Fruit fly (Drosophila melanogaster) whole organism, embryonic: Measurements from ENCODE around the gene Etl1.

ENCODE experiments used
- Awh ChIP-seq: fragments of 200-800 bp; sonication (Bioruptor generic); IDR thresholded peaks from 2 replicates; pipeline ENCODE4, ENCODE4 v1.3.6; 2022; ENCODE audit warnings: missing biosample characterization, missing genetic modification characterization
- CG11247 ChIP-seq: fragments of 200-800 bp; sonication (Bioruptor generic); IDR thresholded peaks from 2 replicates; pipeline ENCODE4 v1.3.6; 2022; ENCODE audit warnings: missing biosample characterization, missing genetic modification characterization
- CG12071 ChIP-seq: fragments of 200-800 bp; sonication (Bioruptor generic); optimal IDR thresholded peaks from 3 replicates; lab custom pipeline; 2018; ENCODE audit warnings: missing biosample characterization, mild to moderate bottlenecking, missing genetic modification characterization
- CG12219 ChIP-seq: fragments of 200-800 bp; sonication (Bioruptor generic); optimal IDR thresholded peaks from 3 replicates; lab custom pipeline; 2018; ENCODE audit warnings: missing biosample characterization, mild to moderate bottlenecking, missing genetic modification characterization
- CG12942 ChIP-seq: fragments of 200-800 bp; sonication (Bioruptor generic); optimal IDR thresholded peaks from 3 replicates; lab custom pipeline; 2016; ENCODE audit warnings: missing biosample characterization, missing genetic modification characterization
- CG13123 ChIP-seq: fragments of 200-800 bp; sonication (Bioruptor generic); optimal IDR thresholded peaks from 2 replicates; lab custom pipeline; 2016; ENCODE audit warnings: missing biosample characterization, missing genetic modification characterization
- CG14710 ChIP-seq: fragments of 200-800 bp; sonication (Bioruptor generic); optimal IDR thresholded peaks from 3 replicates; lab custom pipeline; 2019; ENCODE audit warnings: missing biosample characterization, mild to moderate bottlenecking, missing genetic modification characterization, moderate library complexity
- CG14965 ChIP-seq: fragments of 200-800 bp; sonication (Bioruptor generic); optimal IDR thresholded peaks from 2 replicates; lab custom pipeline; 2016; ENCODE audit warnings: missing biosample characterization, missing genetic modification characterization, borderline replicate concordance
- CG1529 ChIP-seq: fragments of 200-800 bp; sonication (Bioruptor generic); optimal IDR thresholded peaks from 3 replicates; lab custom pipeline; 2018; ENCODE audit warnings: missing biosample characterization, missing genetic modification characterization
- CG18599 ChIP-seq: fragments of 200-800 bp; sonication (Bioruptor generic); optimal IDR thresholded peaks from 3 replicates; lab custom pipeline; 2017; ENCODE audit warnings: missing biosample characterization, missing genetic modification characterization, mild to moderate bottlenecking, moderate library complexity, missing genetic modification reagents
- CG2678 ChIP-seq: fragments of 200-800 bp; sonication (Bioruptor generic); optimal IDR thresholded peaks from 3 replicates; lab custom pipeline; 2019; ENCODE audit warnings: missing biosample characterization, mild to moderate bottlenecking, missing genetic modification characterization, moderate library complexity
- CG33213 ChIP-seq: fragments of 200-800 bp; sonication (Bioruptor generic); optimal IDR thresholded peaks from 3 replicates; lab custom pipeline; 2016; ENCODE audit warnings: missing biosample characterization, missing genetic modification characterization
- CG4404 ChIP-seq: fragments of 200-800 bp; sonication (Bioruptor generic); IDR thresholded peaks from 2 replicates; pipeline ENCODE4 v1.3.6; 2022; ENCODE audit warnings: missing biosample characterization, missing genetic modification characterization
- CG6813 ChIP-seq: fragments of 200-800 bp; sonication (Bioruptor generic); optimal IDR thresholded peaks from 2 replicates; lab custom pipeline; 2017; ENCODE audit warnings: missing biosample characterization, missing genetic modification characterization, mild to moderate bottlenecking, moderate library complexity, missing genetic modification reagents
- CG7963 ChIP-seq: fragments of 200-800 bp; sonication (Bioruptor generic); IDR thresholded peaks from 3 replicates; pipeline ENCODE4 v1.3.6; 2022; ENCODE audit warnings: missing biosample characterization, missing genetic modification characterization; ENCODE audit not compliant: partially characterized antibody
- CG8944 ChIP-seq: fragments of 200-800 bp; sonication (Bioruptor generic); optimal IDR thresholded peaks from 3 replicates; lab custom pipeline; 2016; ENCODE audit warnings: missing biosample characterization, missing genetic modification characterization
- CG9609 ChIP-seq: fragments of 200-800 bp; sonication (Bioruptor generic); optimal IDR thresholded peaks from 3 replicates; lab custom pipeline; 2016; ENCODE audit warnings: missing biosample characterization, missing genetic modification characterization
- CG9727 ChIP-seq: fragments of 200-800 bp; sonication (Bioruptor generic); optimal IDR thresholded peaks from 3 replicates; lab custom pipeline; 2017; ENCODE audit warnings: missing biosample characterization, mild to moderate bottlenecking, missing genetic modification characterization
- D19B ChIP-seq: fragments of 200-800 bp; sonication (Bioruptor generic); optimal IDR thresholded peaks from 2 replicates; lab custom pipeline; 2017; ENCODE audit warnings: missing biosample characterization, mild to moderate bottlenecking, missing genetic modification characterization
- Dll ChIP-seq: fragments of 200-800 bp; sonication (Bioruptor generic); IDR thresholded peaks from 4 replicates; pipeline ENCODE4 v1.3.6; 2022; ENCODE audit warnings: missing biosample characterization, missing genetic modification characterization; ENCODE audit not compliant: partially characterized antibody
- Eip74EF ChIP-seq, 2 experiments: fragments of 200-800 bp in 1 of 2; fragments of >200 bp in 1 of 2; sonication (Bioruptor generic) in 1 of 2; optimal IDR thresholded peaks; 2 replicates each; lab custom pipeline; 2017 to 2019; ENCODE audit warnings: missing biosample characterization in 2 of 2, missing genetic modification characterization in 2 of 2, mild to moderate bottlenecking in 1 of 2, moderate library complexity in 1 of 2
- Ets65A ChIP-seq: fragments of 200-800 bp; sonication (Bioruptor generic); peaks from one replicate; lab custom pipeline; 2016; ENCODE audit warnings: missing biosample characterization, missing genetic modification characterization
- Hsf ChIP-seq: fragments of 200-800 bp; sonication (Bioruptor generic); optimal IDR thresholded peaks from 3 replicates; lab custom pipeline; 2016; ENCODE audit warnings: missing biosample characterization, missing genetic modification characterization
- MBD-R2 ChIP-seq: fragments of 200-800 bp; sonication (Bioruptor generic); IDR thresholded peaks from 2 replicates; pipeline ENCODE4 v1.3.6; 2022; ENCODE audit warnings: missing biosample characterization, missing genetic modification characterization
- Med ChIP-seq: fragments of 200-800 bp; sonication (Bioruptor generic); peaks from one replicate; lab custom pipeline; 2016; ENCODE audit warnings: missing biosample characterization, missing genetic modification characterization, mild to moderate bottlenecking, inconsistent platforms, moderate library complexity
- Mes4 ChIP-seq: fragments of 200-800 bp; sonication (Bioruptor generic); optimal IDR thresholded peaks from 2 replicates; lab custom pipeline; 2016; ENCODE audit warnings: missing biosample characterization, missing genetic modification characterization
- Myb ChIP-seq: fragments of 200-800 bp; sonication (Bioruptor generic); optimal IDR thresholded peaks from 2 replicates; lab custom pipeline; 2016; ENCODE audit warnings: missing biosample characterization, missing genetic modification characterization
- Xbp1 ChIP-seq: fragments of 200-800 bp; sonication (Bioruptor generic); optimal IDR thresholded peaks from 3 replicates; lab custom pipeline; 2016; ENCODE audit warnings: missing biosample characterization, mild to moderate bottlenecking, missing genetic modification characterization
- YL-1 ChIP-seq: fragments of 200-800 bp; sonication (Bioruptor generic); optimal IDR thresholded peaks from 3 replicates; lab custom pipeline; 2017; ENCODE audit warnings: missing biosample characterization, mild to moderate bottlenecking, missing genetic modification characterization
- aop ChIP-seq: fragments of 200-800 bp; sonication (Bioruptor generic); IDR thresholded peaks from 2 replicates; pipeline ENCODE4 v1.3.6; 2022; ENCODE audit warnings: missing biosample characterization, missing genetic modification characterization
- ap ChIP-seq: fragments of 200-800 bp; sonication (Bioruptor generic); IDR thresholded peaks from 2 replicates; pipeline ENCODE4 v1.3.6; 2022; ENCODE audit warnings: missing biosample characterization, missing genetic modification characterization
- ase ChIP-seq: fragments of 200-800 bp; sonication (Bioruptor generic); IDR thresholded peaks from 3 replicates; pipeline ENCODE4 v1.3.6; 2022; ENCODE audit warnings: missing biosample characterization, missing genetic modification characterization
- bcd ChIP-seq: fragments of 200-800 bp; sonication (Bioruptor generic); optimal IDR thresholded peaks from 2 replicates; lab custom pipeline; 2017; ENCODE audit warnings: missing biosample characterization, mild to moderate bottlenecking, missing genetic modification characterization
- bigmax ChIP-seq: fragments of 200-800 bp; sonication (Bioruptor generic); optimal IDR thresholded peaks from 2 replicates; lab custom pipeline; 2018; ENCODE audit warnings: missing biosample characterization, mild to moderate bottlenecking, missing genetic modification characterization
- cas ChIP-seq: fragments of 200-800 bp; sonication (Bioruptor generic); IDR thresholded peaks from 2 replicates; pipeline ENCODE4 v1.3.6; 2022; ENCODE audit warnings: missing biosample characterization, missing genetic modification characterization
- chif ChIP-seq, 2 experiments: fragments of 200-800 bp; sonication (Bioruptor generic); optimal IDR thresholded peaks; 3 replicates each; lab custom pipeline; 2016; ENCODE audit warnings: missing biosample characterization in 2 of 2, missing genetic modification characterization in 2 of 2
- dm ChIP-seq: fragments of 200-800 bp; sonication (Bioruptor generic); optimal IDR thresholded peaks from 3 replicates; lab custom pipeline; 2016; ENCODE audit warnings: missing biosample characterization, missing genetic modification characterization
- dpn ChIP-seq, 2 experiments: fragments of 200-800 bp; sonication (Bioruptor generic); optimal IDR thresholded peaks; 3 replicates each; lab custom pipeline; 2016; ENCODE audit warnings: missing biosample characterization in 2 of 2, missing genetic modification characterization in 2 of 2
- exex ChIP-seq: fragments of 200-800 bp; sonication (Bioruptor generic); optimal IDR thresholded peaks from 4 replicates; lab custom pipeline; 2018; ENCODE audit warnings: missing biosample characterization, mild to moderate bottlenecking, missing genetic modification characterization, moderate library complexity
- hb ChIP-seq: fragments of 200-800 bp; sonication (Bioruptor generic); IDR thresholded peaks from 3 replicates; pipeline ENCODE4 v1.3.6; 2022; ENCODE audit warnings: missing biosample characterization, missing genetic modification characterization; ENCODE audit not compliant: partially characterized antibody
- lab ChIP-seq: fragments of 200-800 bp; sonication (Bioruptor generic); optimal IDR thresholded peaks from 3 replicates; lab custom pipeline; 2017; ENCODE audit warnings: missing biosample characterization, missing genetic modification characterization, mild to moderate bottlenecking, moderate library complexity, missing genetic modification reagents
- nerfin-1 ChIP-seq: fragments of 200-800 bp; sonication (Bioruptor generic); optimal IDR thresholded peaks from 3 replicates; lab custom pipeline; 2019; ENCODE audit warnings: missing biosample characterization, mild to moderate bottlenecking, missing genetic modification characterization, moderate library complexity
- sc ChIP-seq, 3 experiments: fragments of >200 bp in 2 of 3; fragments of 200-800 bp in 1 of 3; sonication (Bioruptor generic) in 1 of 3; optimal IDR thresholded peaks; 2 replicates in 2 of 3; 3 replicates in 1 of 3; lab custom pipeline; 2017; ENCODE audit warnings: mild to moderate bottlenecking in 1 of 3, missing biosample characterization in 1 of 3, missing genetic modification characterization in 1 of 3, missing genetic modification reagents in 1 of 3
- schlank ChIP-seq: fragments of 200-800 bp; sonication (Bioruptor generic); optimal IDR thresholded peaks from 2 replicates; lab custom pipeline; 2018; ENCODE audit warnings: missing biosample characterization, mild to moderate bottlenecking, missing genetic modification characterization
- sug ChIP-seq: fragments of 200-800 bp; optimal IDR thresholded peaks from 2 replicates; lab custom pipeline; 2019; ENCODE audit warnings: missing biosample characterization, mild to moderate bottlenecking, missing genetic modification characterization, moderate library complexity
- wor ChIP-seq: fragments of 200-800 bp; sonication (Bioruptor generic); IDR thresholded peaks from 2 replicates; pipeline ENCODE4 v1.3.6; 2022; ENCODE audit warnings: missing biosample characterization, missing genetic modification characterization
- z ChIP-seq: fragments of 200-800 bp; sonication (Bioruptor generic); IDR thresholded peaks from 3 replicates; pipeline ENCODE4 v1.3.6; 2022; ENCODE audit warnings: missing biosample characterization, missing genetic modification characterization

Etl1 gene

DNA sequence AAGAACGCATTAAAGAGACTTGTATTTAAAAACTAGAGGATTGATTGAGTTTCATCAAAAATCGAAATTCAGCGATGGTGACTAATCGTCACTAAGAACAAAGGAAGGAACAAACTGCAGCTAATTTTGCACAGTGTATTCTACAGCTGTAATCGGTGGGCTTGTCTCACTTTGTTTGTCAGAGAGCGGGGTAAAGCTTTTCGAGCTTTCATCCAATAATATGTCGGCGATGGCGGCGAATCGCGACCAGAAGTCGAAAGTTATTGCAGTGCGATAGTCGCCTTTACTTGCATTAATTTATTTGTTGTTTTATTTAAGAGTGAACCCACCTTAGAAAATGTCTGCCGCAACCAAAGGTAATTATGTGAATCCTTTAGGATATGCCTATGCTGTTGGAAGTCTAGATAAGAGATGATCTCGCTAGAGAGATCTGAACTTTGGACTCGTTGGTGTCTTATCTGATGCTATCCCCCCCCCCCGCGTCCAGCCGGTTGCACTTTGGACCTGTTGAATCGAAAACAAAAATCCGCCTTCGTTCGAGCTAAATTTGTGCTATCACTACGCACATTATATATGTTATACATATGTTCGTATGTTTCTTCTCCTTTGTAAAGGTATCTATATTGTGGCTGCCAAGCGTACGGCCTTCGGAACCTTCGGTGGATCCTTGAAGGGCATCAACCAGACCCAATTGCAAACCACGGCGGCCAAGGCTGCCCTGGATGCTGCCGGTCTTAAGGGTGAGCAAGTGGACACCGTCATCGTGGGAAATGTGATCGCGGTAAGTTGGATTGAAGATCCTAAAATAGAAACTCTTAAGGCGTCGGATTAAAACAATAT, 2.8 kb upstream of the Etl1 start, which contains the start of gene yip2 (continued):
- TF ChIP-seq CG2678 (tag; lab: Kevin White, UChicago): peak; percentile 68
- peak; percentile 3 for TF ChIP-seq nerfin-1 (tag; lab: Kevin White, UChicago)
- TF ChIP-seq CG13123 (GFP tag; lab: Kevin White, UChicago): no peak
- no peak for TF ChIP-seq CG33213
- 0 out of 4 replicates have a peak, but pooled peaks have one; percentile 33 for TF ChIP-seq Dll (GFP tag; lab: Robert Waterston, UW)
- peak; percentile 76 for TF ChIP-seq Xbp1 (GFP tag; lab: Kevin White, UChicago)
- TF ChIP-seq Eip74EF (GFP tag; optimal IDR thresholded peaks at IDR 0.05; lab: Kevin White, UChicago): peak in 1 of 2 experiments; percentile 65
- TF ChIP-seq CG14965: no peak
- peak; percentile 14 for TF ChIP-seq CG1529 (GFP tag; lab: Kevin White, UChicago)
- TF ChIP-seq D19B (GFP tag; lab: Kevin White, UChicago): peak; percentile 40
- TF ChIP-seq CG4404 (GFP tag; lab: Robert Waterston, UW): no peak
- peak; percentile 57 for TF ChIP-seq exex
- TF ChIP-seq CG8944 (GFP tag; lab: Kevin White, UChicago): peak; percentile 21
- peak; percentile 32; the same call in 1 of the 2 replicates for TF ChIP-seq MBD-R2
- TF ChIP-seq Med (GFP tag; lab: Kevin White, UChicago): peak; percentile 94
- TF ChIP-seq CG12071 (GFP tag; lab: Kevin White, UChicago): peak; percentile 62
- TF ChIP-seq sc (optimal IDR thresholded peaks at IDR 0.05; lab: Kevin White, UChicago): no peak
- TF ChIP-seq sc (GFP tag; optimal IDR thresholded peaks at IDR 0.05; lab: Kevin White, UChicago): no peak
- TF ChIP-seq bigmax (GFP tag; lab: Kevin White, UChicago): no peak
- peak; percentile 62 for TF ChIP-seq Hsf (GFP tag; lab: Kevin White, UChicago)
- peak; percentile 57 for TF ChIP-seq CG12219 (GFP tag; lab: Kevin White, UChicago)
- TF ChIP-seq hb (GFP tag; lab: Robert Waterston, UW): no peak
- TF ChIP-seq chif (GFP tag; optimal IDR thresholded peaks at IDR 0.05; lab: Kevin White, UChicago): peak in 1 of 2 experiments; percentile 28
- peak; percentile 39 for TF ChIP-seq CG9727 (GFP tag; lab: Kevin White, UChicago)
- no peak for TF ChIP-seq z (GFP tag; lab: Robert Waterston, UW)
- no peak for TF ChIP-seq CG7963
- peak; percentile 60 for TF ChIP-seq CG6813
- TF ChIP-seq CG11247 (GFP tag; lab: Robert Waterston, UW): peak; percentile 40
- peak; percentile 26 for TF ChIP-seq Ets65A (GFP tag; lab: Kevin White, UChicago)
- peak; percentile 38 to 68 for TF ChIP-seq dpn (GFP tag; optimal IDR thresholded peaks at IDR 0.05; lab: Kevin White, UChicago)
- TF ChIP-seq wor (GFP tag; lab: Robert Waterston, UW): no peak
- peak; percentile 39 for TF ChIP-seq CG9609 (GFP tag; lab: Kevin White, UChicago)
- no peak for TF ChIP-seq CG14710
- peak; percentile 20 for TF ChIP-seq Mes4
- TF ChIP-seq YL-1 (GFP tag; lab: Kevin White, UChicago): peak; percentile 52
- peak; percentile 46 for TF ChIP-seq bcd
- TF ChIP-seq schlank (tag; lab: Kevin White, UChicago): peak; percentile 21
- TF ChIP-seq sug (tag; lab: Kevin White, UChicago): peak; percentile 95
- peak; percentile 34 for TF ChIP-seq CG12942 (GFP tag; lab: Kevin White, UChicago)
- no peak for TF ChIP-seq dm
- 0 out of 2 replicates have a peak, but pooled peaks have one; percentile 43 for TF ChIP-seq Awh (GFP tag; lab: Robert Waterston, UW)
- peak; percentile 32 for TF ChIP-seq Myb (GFP tag; lab: Kevin White, UChicago)
- TF ChIP-seq aop (GFP tag; lab: Robert Waterston, UW): no peak
- TF ChIP-seq cas (GFP tag; lab: Robert Waterston, UW): 0 out of 2 replicates have a peak, but pooled peaks have one; percentile 10
- peak; percentile 52 for TF ChIP-seq ap (GFP tag; lab: Robert Waterston, UW)
- peak; percentile 73 for TF ChIP-seq CG18599 (GFP tag; lab: Kevin White, UChicago)
- peak; percentile 79 for TF ChIP-seq lab
- peak; percentile 49; the same call in 1 of the 3 replicates for TF ChIP-seq ase (GFP tag; lab: Robert Waterston, UW)
